Worm (Caenorhabditis elegans): ENCODE measurements around the gene ZC21.10.

ce11 chrIII:8551705-8552104 is 21.8 kb downstream of the ZC21.10 start:
- TF ChIP-seq tlf-1 (GFP tag; optimal IDR thresholded peaks at IDR 0.05) (no peak), pha-4 (tag; optimal IDR thresholded peaks at IDR 0.05) (no peak), somi-1 (GFP tag; optimal IDR thresholded peaks at IDR 0.05) (no peak), Y67H2A.10 (GFP tag; conservative IDR thresholded peaks at IDR 0.05) (no peak), F22D6.2 (tag; optimal IDR thresholded peaks at IDR 0.05) (no peak), lin-54 (GFP tag; optimal IDR thresholded peaks at IDR 0.05) (no peak), snpc-4 (GFP tag; optimal IDR thresholded peaks at IDR 0.05) (no peak), snpc-4 (tag; optimal IDR thresholded peaks at IDR 0.05) (no peak), F39B2.1 (GFP tag; IDR thresholded peaks at IDR 0.05) (no peak), chd-7 (tag; optimal IDR thresholded peaks at IDR 0.05) (no peak)

Data from whole organism, young adult.